Worm (Caenorhabditis elegans) whole organism, L2 larva: Measurements from ENCODE around the gene F42H10.6.

Experiments used
- C34F6.9 ChIP-seq: fragments of 150-350 bp; optimal IDR thresholded peaks from 2 replicates; lab custom pipeline; 2014; ENCODE audit warnings: missing biosample characterization, missing genetic modification characterization
- F13H6.1 ChIP-seq: sonication (generic microtip); optimal IDR thresholded peaks from 2 replicates; lab custom pipeline; 2016; ENCODE audit warnings: missing genetic modification characterization, missing compliant biosample characterization
- R02D3.7 ChIP-seq: fragments of 150-350 bp; optimal IDR thresholded peaks from 2 replicates; lab custom pipeline; 2014; ENCODE audit warnings: missing biosample characterization, missing genetic modification characterization
- ZK546.5 ChIP-seq: sonication (generic microtip); optimal IDR thresholded peaks from 2 replicates; lab custom pipeline; 2017; ENCODE audit warnings: missing biosample characterization, missing genetic modification characterization
- aly-2 ChIP-seq: fragments of 150-350 bp; optimal IDR thresholded peaks from 2 replicates; lab custom pipeline; 2014; ENCODE audit warnings: missing biosample characterization, missing genetic modification characterization
- ama-1 ChIP-seq: fragments of 150-350 bp; optimal IDR thresholded peaks from 2 replicates; lab custom pipeline; 2018; ENCODE audit warnings: inconsistent platforms
- blmp-1 ChIP-seq: sonication (generic microtip); optimal IDR thresholded peaks from 2 replicates; lab custom pipeline; 2017; ENCODE audit warnings: missing genetic modification characterization, mild to moderate bottlenecking, missing compliant biosample characterization, antibody characterized with exemption, moderate library complexity; ENCODE audit not compliant: insufficient read depth
- ceh-16 ChIP-seq: fragments of 150-350 bp; optimal IDR thresholded peaks from 2 replicates; lab custom pipeline; 2014; ENCODE audit warnings: missing biosample characterization, missing genetic modification characterization
- ceh-82 ChIP-seq: fragments of 150-350 bp; optimal IDR thresholded peaks from 2 replicates; lab custom pipeline; 2014; ENCODE audit warnings: missing biosample characterization, missing genetic modification characterization
- crh-2 ChIP-seq: sonication (generic microtip); optimal IDR thresholded peaks from 2 replicates; lab custom pipeline; 2017; ENCODE audit warnings: missing biosample characterization, missing genetic modification characterization
- dmd-4 ChIP-seq: sonication (generic microtip); optimal IDR thresholded peaks from 2 replicates; lab custom pipeline; 2017; ENCODE audit warnings: missing biosample characterization, missing genetic modification characterization
- egl-27 ChIP-seq: sonication (generic microtip); optimal IDR thresholded peaks from 3 replicates; lab custom pipeline; 2017; ENCODE audit warnings: missing biosample characterization, missing genetic modification reagents, missing genetic modification characterization
- fos-1 ChIP-seq: fragments of 150-350 bp; optimal IDR thresholded peaks from 2 replicates; lab custom pipeline; 2014; ENCODE audit warnings: missing biosample characterization, missing genetic modification characterization
- gmeb-1 ChIP-seq: fragments of 150-350 bp; optimal IDR thresholded peaks from 2 replicates; lab custom pipeline; 2014; ENCODE audit warnings: missing biosample characterization, missing genetic modification characterization
- lin-13 ChIP-seq: fragments of 150-350 bp; optimal IDR thresholded peaks from 2 replicates; lab custom pipeline; 2014; ENCODE audit warnings: missing biosample characterization, missing genetic modification reagents, missing genetic modification characterization
- lin-39 ChIP-seq: fragments of 150-350 bp; optimal IDR thresholded peaks from 2 replicates; lab custom pipeline; 2014; ENCODE audit warnings: missing biosample characterization, missing genetic modification reagents, missing genetic modification characterization
- lsy-2 ChIP-seq, 2 experiments: fragments of 150-350 bp in 1 of 2; sonication (generic microtip) in 1 of 2; optimal IDR thresholded peaks; 2 replicates each; lab custom pipeline; 2014 to 2017; ENCODE audit warnings: missing biosample characterization in 2 of 2, missing genetic modification characterization in 2 of 2
- mab-5 ChIP-seq: fragments of 150-350 bp; optimal IDR thresholded peaks from 2 replicates; lab custom pipeline; 2014; ENCODE audit warnings: missing biosample characterization, missing genetic modification characterization
- mdl-1 ChIP-seq, 2 experiments: fragments of 150-350 bp in 1 of 2; sonication (generic microtip) in 1 of 2; optimal IDR thresholded peaks; 2 replicates each; lab custom pipeline; 2017; ENCODE audit warnings: missing biosample characterization in 2 of 2, missing genetic modification characterization in 2 of 2
- nhr-10 ChIP-seq: sonication (generic microtip); optimal IDR thresholded peaks from 2 replicates; lab custom pipeline; 2017; ENCODE audit warnings: missing biosample characterization, missing genetic modification characterization
- nhr-12 ChIP-seq: fragments of 150-350 bp; optimal IDR thresholded peaks from 2 replicates; lab custom pipeline; 2014; ENCODE audit warnings: missing biosample characterization, missing genetic modification characterization
- nhr-129 ChIP-seq: fragments of 150-350 bp; optimal IDR thresholded peaks from 2 replicates; lab custom pipeline; 2014; ENCODE audit warnings: missing biosample characterization, missing genetic modification characterization
- nhr-21 ChIP-seq: fragments of 150-350 bp; optimal IDR thresholded peaks from 2 replicates; lab custom pipeline; 2014; ENCODE audit warnings: missing biosample characterization, missing genetic modification characterization
- nhr-23 ChIP-seq: fragments of 150-350 bp; optimal IDR thresholded peaks from 2 replicates; lab custom pipeline; 2014; ENCODE audit warnings: missing biosample characterization, missing genetic modification reagents, missing genetic modification characterization
- nhr-237 ChIP-seq: fragments of 150-350 bp; optimal IDR thresholded peaks from 2 replicates; lab custom pipeline; 2014; ENCODE audit warnings: missing biosample characterization, missing genetic modification characterization
- nhr-25 ChIP-seq: fragments of 150-350 bp; sonication (generic microtip); optimal IDR thresholded peaks from 3 replicates; lab custom pipeline; 2014; ENCODE audit warnings: missing biosample characterization, missing genetic modification characterization
- nhr-6 ChIP-seq: fragments of 150-350 bp; optimal IDR thresholded peaks from 2 replicates; lab custom pipeline; 2014; ENCODE audit warnings: missing biosample characterization, missing genetic modification characterization
- nhr-77 ChIP-seq: fragments of 150-350 bp; optimal IDR thresholded peaks from 2 replicates; lab custom pipeline; 2014; ENCODE audit warnings: missing biosample characterization, missing genetic modification characterization
- sem-4 ChIP-seq: fragments of 150-350 bp; optimal IDR thresholded peaks from 2 replicates; lab custom pipeline; 2014; ENCODE audit warnings: missing biosample characterization, missing genetic modification reagents, missing genetic modification characterization
- skn-1 ChIP-seq: sonication (generic microtip); optimal IDR thresholded peaks from 2 replicates; lab custom pipeline; 2017; ENCODE audit warnings: missing biosample characterization, missing genetic modification characterization
- sma-3 ChIP-seq: sonication (generic microtip); optimal IDR thresholded peaks from 2 replicates; lab custom pipeline; 2016; ENCODE audit warnings: missing genetic modification reagents, missing genetic modification characterization, missing compliant biosample characterization
- snpc-4 ChIP-seq: fragments of 150-350 bp; optimal IDR thresholded peaks from 2 replicates; lab custom pipeline; 2014; ENCODE audit warnings: missing biosample characterization, missing genetic modification characterization
- unc-39 ChIP-seq: fragments of 150-350 bp; optimal IDR thresholded peaks from 2 replicates; lab custom pipeline; 2014; ENCODE audit warnings: missing biosample characterization, missing genetic modification characterization
- unc-55 ChIP-seq: fragments of 150-350 bp; sonication (generic microtip); optimal IDR thresholded peaks from 3 replicates; lab custom pipeline; 2014; ENCODE audit warnings: missing biosample characterization, missing genetic modification reagents, missing genetic modification characterization
- unc-62 ChIP-seq: fragments of 150-350 bp; optimal IDR thresholded peaks from 2 replicates; lab custom pipeline; 2014; ENCODE audit warnings: missing biosample characterization, missing genetic modification reagents, missing genetic modification characterization
- zag-1 ChIP-seq: fragments of 150-350 bp; optimal IDR thresholded peaks from 2 replicates; lab custom pipeline; 2014; ENCODE audit warnings: missing biosample characterization, missing genetic modification characterization
- ztf-1 ChIP-seq: fragments of 200-800 bp; sonication (Bioruptor generic); conservative IDR thresholded peaks from 2 replicates; pipeline ENCODE4 v1.3.6; 2022; ENCODE audit warnings: missing genetic modification characterization, missing compliant biosample characterization
- ztf-11 ChIP-seq: sonication (generic microtip); optimal IDR thresholded peaks from 2 replicates; lab custom pipeline; 2017; ENCODE audit warnings: missing biosample characterization, missing genetic modification characterization
- ztf-4 ChIP-seq: fragments of 150-350 bp; optimal IDR thresholded peaks from 2 replicates; lab custom pipeline; 2014; ENCODE audit warnings: missing biosample characterization, missing genetic modification characterization

The F42H10.6 gene

DNA sequence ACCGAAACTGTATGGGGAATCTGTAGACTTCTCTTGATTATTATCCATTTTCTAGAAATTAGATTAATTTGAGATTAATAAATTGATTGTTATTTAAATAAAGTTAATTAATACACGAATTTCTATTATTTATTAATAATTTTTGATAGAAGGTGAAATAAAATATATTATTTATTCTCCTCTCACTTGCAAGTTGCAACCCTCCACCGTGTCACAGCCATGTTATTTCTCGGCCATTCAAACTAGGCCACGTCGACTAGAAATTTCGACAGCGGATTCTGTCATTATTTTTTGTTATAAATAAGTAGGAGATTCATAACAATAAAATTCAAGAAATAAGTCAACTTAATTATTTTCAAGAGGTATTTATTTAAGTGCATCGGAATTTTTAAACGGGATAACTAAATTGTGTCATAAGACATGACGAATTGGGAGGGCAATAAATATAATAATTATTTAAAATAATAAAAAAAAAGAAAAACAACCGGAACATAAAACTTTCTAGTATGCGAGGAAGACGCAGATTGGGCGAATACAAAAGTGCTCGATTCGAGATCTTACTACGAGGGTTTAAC, 36.6 kb downstream of the F42H10.6 start, which contains the start of gene ufbp-1 (continued):
- peak; percentile 96 for TF ChIP-seq crh-2 (tag; lab: Kevin White, UChicago)
- TF ChIP-seq fos-1 (tag; lab: Kevin White, UChicago), result peak; percentile 33
- TF ChIP-seq C34F6.9 (tag; lab: Kevin White, UChicago), result peak; percentile 93
- TF ChIP-seq lin-13 (GFP tag; lab: Kevin White, UChicago), result peak; percentile 75
- TF ChIP-seq aly-2 (tag; lab: Kevin White, UChicago), result no peak
- peak; percentile 15 for TF ChIP-seq nhr-25 (tag; lab: Kevin White, UChicago)
- no peak for TF ChIP-seq unc-39 (tag; lab: Kevin White, UChicago)

- TF ChIP-seq nhr-23 (tag; lab: Kevin White, UChicago) (no peak), nhr-21 (no peak), nhr-25 (tag; lab: Kevin White, UChicago) (no peak), lsy-2 (tag; optimal IDR thresholded peaks at IDR 0.05; lab: Kevin White, UChicago) (no peak), nhr-6 (tag; lab: Kevin White, UChicago) (no peak), ztf-1 (GFP tag; lab: Robert Waterston, UW) (no peak), crh-2 (tag; lab: Kevin White, UChicago) (no peak), ztf-4 (no peak), nhr-77 (tag; lab: Kevin White, UChicago) (no peak), sma-3 (GFP tag; lab: Kevin White, UChicago) (no peak), fos-1 (tag; lab: Kevin White, UChicago) (no peak), zag-1 (tag; lab: Kevin White, UChicago) (no peak), C34F6.9 (tag; lab: Kevin White, UChicago) (no peak), nhr-12 (tag; lab: Kevin White, UChicago) (no peak), skn-1 (no peak), snpc-4 (tag; lab: Kevin White, UChicago) (no peak), unc-62 (GFP tag; lab: Kevin White, UChicago) (no peak), ceh-16 (no peak), nhr-237 (tag; lab: Kevin White, UChicago) (no peak), mab-5 (tag; lab: Kevin White, UChicago) (no peak)
- TF ChIP-seq, all 48 proteins: peak for 0
Measured at ce11 chrIII:8439312-8439711, 40.9 kb downstream of the F42H10.6 start, which contains the start of gene pqn-96. pqn-96 (minus strand) TSS chrIII:8439412.

- no peak for TF ChIP-seq ZK546.5
- no peak for TF ChIP-seq nhr-21
- TF ChIP-seq skn-1, result no peak
- no peak for TF ChIP-seq egl-27
- no peak for TF ChIP-seq ztf-11 (tag; lab: Kevin White, UChicago)
Measured at ce11 chrIII:8437763-8438414, 42.4 kb downstream of the F42H10.6 start.

ce11 chrIII:8435074-8435473, 45.2 kb downstream of the F42H10.6 start, which contains the start of gene ZK1236.9:
ZK1236.9 (minus strand) TSS chrIII:8435174.
- TF ChIP-seq blmp-1 (tag; lab: Kevin White, UChicago) (no peak), F13H6.1 (tag; lab: Kevin White, UChicago) (no peak), dmd-4 (no peak), mdl-1 (tag; optimal IDR thresholded peaks at IDR 0.05; lab: Kevin White, UChicago) (no peak), egl-27 (no peak), nhr-12 (tag; lab: Kevin White, UChicago) (no peak), C34F6.9 (tag; lab: Kevin White, UChicago) (no peak), nhr-10 (tag; lab: Kevin White, UChicago) (no peak)

- TF ChIP-seq C34F6.9 (tag; lab: Kevin White, UChicago) (peak; percentile 58), fos-1 (tag; lab: Kevin White, UChicago) (no peak), ztf-11 (tag; lab: Kevin White, UChicago) (no peak), unc-55 (GFP tag; lab: Kevin White, UChicago) (peak; percentile 40), ZK546.5 (no peak), sma-3 (GFP tag; lab: Kevin White, UChicago) (peak; percentile 3), ceh-82 (tag; lab: Kevin White, UChicago) (no peak), ama-1 (lab: Kevin White, UChicago) (no peak), ceh-16 (no peak), lin-39 (tag; lab: Kevin White, UChicago) (no peak), sem-4 (tag; lab: Kevin White, UChicago) (no peak), nhr-77 (tag; lab: Kevin White, UChicago) (no peak), lsy-2 (tag; optimal IDR thresholded peaks at IDR 0.05; lab: Kevin White, UChicago) (peak; percentile 3 to 72), snpc-4 (tag; lab: Kevin White, UChicago) (no peak), nhr-10 (tag; lab: Kevin White, UChicago) (no peak), nhr-6 (tag; lab: Kevin White, UChicago) (no peak), crh-2 (tag; lab: Kevin White, UChicago) (peak; percentile 12), nhr-23 (tag; lab: Kevin White, UChicago) (no peak), ztf-1 (GFP tag; lab: Robert Waterston, UW) (no peak), gmeb-1 (tag; lab: Kevin White, UChicago) (peak; percentile 30), ztf-4 (no peak), skn-1 (no peak), nhr-21 (no peak), blmp-1 (tag; lab: Kevin White, UChicago) (no peak), nhr-25 (tag; lab: Kevin White, UChicago) (peak; percentile 9), lin-13 (GFP tag; lab: Kevin White, UChicago) (peak; percentile 22), R02D3.7 (peak; percentile 90), nhr-129 (peak; percentile 17), F13H6.1 (tag; lab: Kevin White, UChicago) (no peak)
Measured at ce11 chrIII:8432143-8432542, 48.1 kb downstream of the F42H10.6 start, which contains the start of gene ZK1236.5. ZK1236.5 (minus strand) TSS chrIII:8432214.
